Fruit fly (Drosophila melanogaster) whole organism, embryonic: ENCODE measurements around the gene Vti1a.

Experiments used
- Atf3 ChIP-seq: fragments of 200-800 bp; sonication (Bioruptor generic); optimal IDR thresholded peaks from 3 replicates; lab custom pipeline; 2016; ENCODE audit warnings: missing biosample characterization, missing genetic modification characterization
- CG10147 ChIP-seq: fragments of 200-800 bp; sonication (Bioruptor generic); optimal IDR thresholded peaks from 2 replicates; lab custom pipeline; 2019; ENCODE audit warnings: missing biosample characterization, mild to moderate bottlenecking, missing genetic modification characterization, moderate library complexity
- CG10565 ChIP-seq: fragments of 200-800 bp; sonication (Bioruptor generic); optimal IDR thresholded peaks from 3 replicates; lab custom pipeline; 2016; ENCODE audit warnings: missing biosample characterization, mild to moderate bottlenecking, missing genetic modification characterization
- CG10654 ChIP-seq: fragments of 200-800 bp; sonication (Bioruptor generic); optimal IDR thresholded peaks from 2 replicates; lab custom pipeline; 2016; ENCODE audit warnings: missing biosample characterization, missing genetic modification characterization
- CG11093 ChIP-seq: fragments of 200-800 bp; sonication (Bioruptor generic); IDR thresholded peaks from 3 replicates; pipeline ENCODE4 v1.3.6; 2022; ENCODE audit warnings: missing biosample characterization, missing genetic modification characterization
- CG11456 ChIP-seq: fragments of 200-800 bp; sonication (Bioruptor generic); IDR thresholded peaks from 3 replicates; pipeline ENCODE4 v1.3.6; 2022; ENCODE audit warnings: missing biosample characterization, missing genetic modification characterization
- CG12299 ChIP-seq: fragments of 200-800 bp; sonication (Bioruptor generic); optimal IDR thresholded peaks from 2 replicates; lab custom pipeline; 2018; ENCODE audit warnings: missing biosample characterization, mild to moderate bottlenecking, missing genetic modification characterization
- CG12659 ChIP-seq: fragments of 200-800 bp; sonication (Bioruptor generic); optimal IDR thresholded peaks from 3 replicates; lab custom pipeline; 2017; ENCODE audit warnings: mild to moderate bottlenecking, missing biosample characterization, missing genetic modification reagents, missing genetic modification characterization
- CG13123 ChIP-seq: fragments of 200-800 bp; sonication (Bioruptor generic); optimal IDR thresholded peaks from 2 replicates; lab custom pipeline; 2016; ENCODE audit warnings: missing biosample characterization, missing genetic modification characterization
- CG13775 ChIP-seq: fragments of 200-800 bp; sonication (Bioruptor generic); optimal IDR thresholded peaks from 3 replicates; lab custom pipeline; 2017; ENCODE audit warnings: missing biosample characterization, mild to moderate bottlenecking, missing genetic modification characterization
- CG1647 ChIP-seq: fragments of 200-800 bp; sonication (Bioruptor generic); optimal IDR thresholded peaks from 3 replicates; lab custom pipeline; 2016; ENCODE audit warnings: missing biosample characterization, missing genetic modification characterization
- CG18619 ChIP-seq: fragments of 200-800 bp; sonication (Bioruptor generic); optimal IDR thresholded peaks from 3 replicates; lab custom pipeline; 2017; ENCODE audit warnings: missing biosample characterization, mild to moderate bottlenecking, missing genetic modification characterization
- CG32532 ChIP-seq: fragments of 200-800 bp; sonication (Bioruptor generic); IDR thresholded peaks from 2 replicates; pipeline ENCODE4 v1.3.6; 2022; ENCODE audit warnings: missing biosample characterization, missing genetic modification characterization
- CG34422 ChIP-seq: fragments of 200-800 bp; sonication (Bioruptor generic); IDR thresholded peaks from 3 replicates; pipeline ENCODE4 v1.3.6; 2022; ENCODE audit warnings: missing biosample characterization, missing genetic modification characterization
- CG3847 ChIP-seq: fragments of 200-800 bp; sonication (Bioruptor generic); IDR thresholded peaks from 2 replicates; pipeline ENCODE4 v1.3.6; 2022; ENCODE audit warnings: missing biosample characterization, missing genetic modification characterization
- CG5180 ChIP-seq: fragments of 200-800 bp; sonication (Bioruptor generic); optimal IDR thresholded peaks from 3 replicates; lab custom pipeline; 2017; ENCODE audit warnings: missing biosample characterization, missing genetic modification characterization, mild to moderate bottlenecking, moderate library complexity, missing genetic modification reagents
- CG5245 ChIP-seq: fragments of 200-800 bp; sonication (Bioruptor generic); optimal IDR thresholded peaks from 3 replicates; lab custom pipeline; 2016; ENCODE audit warnings: missing biosample characterization, missing genetic modification characterization
- Dp ChIP-seq: fragments of 200-800 bp; sonication (Bioruptor generic); optimal IDR thresholded peaks from 2 replicates; lab custom pipeline; 2018; ENCODE audit warnings: missing biosample characterization, mild to moderate bottlenecking, missing genetic modification characterization, moderate library complexity
- H15 ChIP-seq: fragments of 200-800 bp; sonication (Bioruptor generic); IDR thresholded peaks from 3 replicates; pipeline ENCODE4 v1.3.6; 2022; ENCODE audit warnings: missing biosample characterization, missing genetic modification characterization
- Hand ChIP-seq: fragments of 200-800 bp; sonication (Bioruptor generic); optimal IDR thresholded peaks from 2 replicates; lab custom pipeline; 2017; ENCODE audit warnings: mild to moderate bottlenecking, missing biosample characterization, missing genetic modification reagents, missing genetic modification characterization
- HmgD ChIP-seq: fragments of 200-800 bp; sonication (Bioruptor generic); optimal IDR thresholded peaks from 3 replicates; lab custom pipeline; 2016; ENCODE audit warnings: missing biosample characterization, missing genetic modification characterization
- Hr3 ChIP-seq: fragments of 200-800 bp; sonication (Bioruptor generic); optimal IDR thresholded peaks from 3 replicates; lab custom pipeline; 2016; ENCODE audit warnings: missing biosample characterization, missing genetic modification characterization
- Hsf ChIP-seq: fragments of 200-800 bp; sonication (Bioruptor generic); optimal IDR thresholded peaks from 3 replicates; lab custom pipeline; 2016; ENCODE audit warnings: missing biosample characterization, missing genetic modification characterization
- NC2β ChIP-seq: fragments of 200-800 bp; sonication (Bioruptor generic); optimal IDR thresholded peaks from 2 replicates; lab custom pipeline; 2016; ENCODE audit warnings: missing biosample characterization, missing genetic modification characterization
- Neu2 ChIP-seq: fragments of 200-800 bp; sonication (Bioruptor generic); optimal IDR thresholded peaks from 3 replicates; lab custom pipeline; 2016; ENCODE audit warnings: missing biosample characterization, missing genetic modification characterization, borderline replicate concordance
- Nf-YC ChIP-seq: fragments of 200-800 bp; optimal IDR thresholded peaks from 3 replicates; lab custom pipeline; 2019; ENCODE audit warnings: missing biosample characterization, mild to moderate bottlenecking, missing genetic modification characterization, moderate library complexity
- PHDP ChIP-seq: fragments of 200-800 bp; sonication (Bioruptor generic); optimal IDR thresholded peaks from 3 replicates; lab custom pipeline; 2018; ENCODE audit warnings: missing biosample characterization, mild to moderate bottlenecking, missing genetic modification characterization, moderate library complexity
- Rx ChIP-seq: fragments of 200-800 bp; sonication (Bioruptor generic); IDR thresholded peaks from 2 replicates; pipeline ENCODE4 v1.3.6; 2022; ENCODE audit warnings: missing biosample characterization, missing genetic modification characterization
- Sox100B ChIP-seq: fragments of 200-800 bp; sonication (Bioruptor generic); optimal IDR thresholded peaks from 3 replicates; lab custom pipeline; 2018; ENCODE audit warnings: missing biosample characterization, mild to moderate bottlenecking, missing genetic modification characterization
- Ssrp ChIP-seq: fragments of 200-800 bp; sonication (Bioruptor generic); optimal IDR thresholded peaks from 2 replicates; lab custom pipeline; 2018; ENCODE audit warnings: missing biosample characterization, mild to moderate bottlenecking, missing genetic modification characterization, moderate library complexity
- Taf1 ChIP-seq: fragments of 200-800 bp; sonication (Bioruptor generic); IDR thresholded peaks from 2 replicates; pipeline ENCODE4 v1.3.6; 2022; ENCODE audit warnings: missing biosample characterization, missing genetic modification characterization
- Xrp1 ChIP-seq: fragments of 200-800 bp; sonication (Bioruptor generic); IDR thresholded peaks from 2 replicates; pipeline ENCODE4 v1.3.6; 2022; ENCODE audit warnings: missing biosample characterization, missing genetic modification characterization
- chif ChIP-seq, 2 experiments: fragments of 200-800 bp; sonication (Bioruptor generic); optimal IDR thresholded peaks; 3 replicates each; lab custom pipeline; 2016; ENCODE audit warnings: missing biosample characterization in 2 of 2, missing genetic modification characterization in 2 of 2
- croc ChIP-seq: fragments of 200-800 bp; sonication (Bioruptor generic); conservative IDR thresholded peaks from 3 replicates; pipeline ENCODE4 v1.3.6; 2022; ENCODE audit warnings: missing biosample characterization, missing genetic modification characterization
- ftz-f1 ChIP-seq: fragments of 200-800 bp; sonication (Bioruptor generic); optimal IDR thresholded peaks from 2 replicates; lab custom pipeline; 2016; ENCODE audit warnings: missing biosample characterization, missing genetic modification characterization
- gcm ChIP-seq: fragments of 200-800 bp; sonication (Bioruptor generic); optimal IDR thresholded peaks from 2 replicates; lab custom pipeline; 2019; ENCODE audit warnings: missing biosample characterization, mild to moderate bottlenecking, missing genetic modification characterization, moderate library complexity
- gro ChIP-seq: fragments of 200-800 bp; sonication (Bioruptor generic); optimal IDR thresholded peaks from 2 replicates; lab custom pipeline; 2016; ENCODE audit warnings: missing biosample characterization, missing genetic modification characterization
- hb ChIP-seq: fragments of 200-800 bp; sonication (Bioruptor generic); IDR thresholded peaks from 3 replicates; pipeline ENCODE4 v1.3.6; 2022; ENCODE audit warnings: missing biosample characterization, missing genetic modification characterization; ENCODE audit not compliant: partially characterized antibody
- ind ChIP-seq: fragments of 200-800 bp; sonication (Bioruptor generic); optimal IDR thresholded peaks from 3 replicates; lab custom pipeline; 2016; ENCODE audit warnings: missing biosample characterization, missing genetic modification characterization
- ken ChIP-seq: fragments of 200-800 bp; sonication (Bioruptor generic); IDR thresholded peaks from 3 replicates; pipeline ENCODE4 v1.3.6; 2022; ENCODE audit warnings: missing biosample characterization, missing genetic modification characterization
- knrl ChIP-seq: fragments of 200-800 bp; sonication (Bioruptor generic); IDR thresholded peaks from 3 replicates; pipeline ENCODE4 v1.3.6; 2022; ENCODE audit warnings: missing biosample characterization, missing genetic modification characterization; ENCODE audit not compliant: partially characterized antibody
- mam ChIP-seq: fragments of 200-800 bp; sonication (Bioruptor generic); optimal IDR thresholded peaks from 3 replicates; lab custom pipeline; 2016; ENCODE audit warnings: missing biosample characterization, missing genetic modification characterization
- org-1 ChIP-seq: fragments of 200-800 bp; sonication (Bioruptor generic); optimal IDR thresholded peaks from 2 replicates; lab custom pipeline; 2017; ENCODE audit warnings: missing biosample characterization, missing genetic modification characterization
- prd ChIP-seq, 3 experiments: fragments of >200 bp in 2 of 3; fragments of 200-800 bp in 1 of 3; sonication (Bioruptor generic) in 1 of 3; optimal IDR thresholded peaks in 2 of 3; IDR thresholded peaks in 1 of 3; 2 replicates in 2 of 3; 3 replicates in 1 of 3; pipeline versions ENCODE4 v1.3.6 to Lab custom; 2017 to 2022; ENCODE audit warnings: missing biosample characterization in 1 of 3, missing genetic modification characterization in 1 of 3
- shn ChIP-seq: fragments of 200-800 bp; sonication (Bioruptor generic); optimal IDR thresholded peaks from 3 replicates; lab custom pipeline; 2016; ENCODE audit warnings: missing biosample characterization, missing genetic modification characterization
- slou ChIP-seq: fragments of 200-800 bp; sonication (Bioruptor generic); optimal IDR thresholded peaks from 3 replicates; lab custom pipeline; 2016; ENCODE audit warnings: missing biosample characterization, missing genetic modification characterization
- sob ChIP-seq: fragments of 200-800 bp; sonication (Bioruptor generic); IDR thresholded peaks from 2 replicates; pipeline ENCODE4 v1.3.6; 2022; ENCODE audit warnings: missing biosample characterization, missing genetic modification characterization
- tup ChIP-seq: fragments of 200-800 bp; sonication (Bioruptor generic); optimal IDR thresholded peaks from 2 replicates; lab custom pipeline; 2016; ENCODE audit warnings: missing biosample characterization, mild to moderate bottlenecking, missing genetic modification characterization, moderate library complexity
- wdn ChIP-seq: fragments of 200-800 bp; sonication (Bioruptor generic); IDR thresholded peaks from 2 replicates; pipeline ENCODE4 v1.3.6; 2022; ENCODE audit warnings: missing biosample characterization, missing genetic modification characterization
- zen ChIP-seq: fragments of 200-800 bp; sonication (Bioruptor generic); optimal IDR thresholded peaks from 3 replicates; lab custom pipeline; 2018; ENCODE audit warnings: missing biosample characterization, mild to moderate bottlenecking, missing genetic modification characterization, moderate library complexity

Vti1a gene

DNA sequence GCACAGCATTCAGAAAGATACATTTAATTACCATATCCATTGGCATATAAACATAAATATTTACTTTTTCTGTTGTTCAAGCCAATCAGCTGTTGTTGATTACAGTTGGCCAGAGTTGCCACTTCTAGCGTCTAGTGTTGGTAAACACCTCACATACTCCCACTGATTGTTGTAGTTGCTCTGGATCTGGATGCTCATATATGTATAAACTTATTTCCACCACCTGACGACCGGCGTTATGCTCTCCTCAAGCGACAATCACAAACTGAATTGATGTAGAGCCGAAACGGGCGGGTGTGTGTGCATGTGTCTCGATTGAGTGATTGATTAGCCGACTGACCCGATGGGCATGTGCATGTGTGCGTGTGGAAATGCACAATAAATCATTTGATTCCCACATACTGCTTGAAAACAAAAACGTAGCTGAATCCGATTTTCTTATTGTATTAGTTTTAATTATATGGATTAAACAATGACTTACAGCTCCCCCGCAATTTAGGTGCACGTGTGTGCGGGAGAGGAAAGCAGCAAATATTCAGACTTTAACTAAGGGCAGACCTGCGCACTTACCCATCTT, 10.8 kb downstream of the Vti1a start (continued):
- TF ChIP-seq CG34422 (GFP tag; lab: Robert Waterston, UW) (peak; percentile 81; the same call in 1 of the 3 replicates), Nf-YC (tag; lab: Kevin White, UChicago) (peak; percentile 39), org-1 (GFP tag; lab: Kevin White, UChicago) (peak; percentile 32), ken (GFP tag; lab: Robert Waterston, UW) (peak; percentile 51; the same call in 1 of the 3 replicates), wdn (GFP tag; lab: Robert Waterston, UW) (no peak), slou (GFP tag; lab: Kevin White, UChicago) (no peak), CG3847 (GFP tag; lab: Robert Waterston, UW) (peak; percentile 79), CG10654 (peak; percentile 1), Rx (GFP tag; lab: Robert Waterston, UW) (no peak), knrl (GFP tag; lab: Robert Waterston, UW) (peak; percentile 40; the same call in 1 of the 3 replicates), CG1647 (GFP tag; lab: Kevin White, UChicago) (peak; percentile 9), Taf1 (GFP tag; lab: Robert Waterston, UW) (no peak), Atf3 (GFP tag; lab: Kevin White, UChicago) (no peak), CG13123 (no peak), CG12659 (GFP tag; lab: Kevin White, UChicago) (peak; percentile 80), HmgD (GFP tag; lab: Kevin White, UChicago) (peak; percentile 32), CG5180 (GFP tag; lab: Kevin White, UChicago) (no peak), CG11093 (GFP tag; lab: Robert Waterston, UW) (no peak), chif (GFP tag; optimal IDR thresholded peaks at IDR 0.05; lab: Kevin White, UChicago) (peak in 1 of 2 experiments; percentile 41), NC2β (peak; percentile 53), CG18619 (peak; percentile 11), mam (GFP tag; lab: Kevin White, UChicago) (peak; percentile 38), CG32532 (peak; percentile 37; the same call in 1 of the 2 replicates), Hsf (GFP tag; lab: Kevin White, UChicago) (no peak), tup (GFP tag; lab: Kevin White, UChicago) (no peak), gcm (GFP tag; lab: Kevin White, UChicago) (peak; percentile 37), shn (GFP tag; lab: Kevin White, UChicago) (peak; percentile 11), CG11456 (peak; percentile 64; the same call in 2 of the 3 replicates), CG10565 (GFP tag; lab: Kevin White, UChicago) (no peak), CG13775 (GFP tag; lab: Kevin White, UChicago) (no peak), gro (GFP tag; lab: Kevin White, UChicago) (peak; percentile 55), ftz-f1 (peak; percentile 8), Xrp1 (GFP tag; lab: Robert Waterston, UW) (peak; percentile 48; the same call in 1 of the 2 replicates), prd (optimal IDR thresholded peaks at IDR 0.05; lab: Kevin White, UChicago) (no peak), prd (GFP tag; IDR thresholded peaks at IDR 0.05; lab: Robert Waterston, UW) (no peak), Neu2 (GFP tag; lab: Kevin White, UChicago) (no peak), Sox100B (GFP tag; lab: Kevin White, UChicago) (no peak), zen (peak; percentile 54), Hr3 (GFP tag; lab: Kevin White, UChicago) (no peak), ind (GFP tag; lab: Kevin White, UChicago) (peak; percentile 24), CG10147 (GFP tag; lab: Kevin White, UChicago) (no peak), croc (no peak), CG12299 (tag; lab: Kevin White, UChicago) (peak; percentile 46), Ssrp (no peak), hb (GFP tag; lab: Robert Waterston, UW) (no peak), Hand (GFP tag; lab: Kevin White, UChicago) (no peak), PHDP (tag; lab: Kevin White, UChicago) (peak; percentile 20), Dp (GFP tag; lab: Kevin White, UChicago) (peak; percentile 29), sob (GFP tag; lab: Robert Waterston, UW) (peak; percentile 64), CG5245 (GFP tag; lab: Kevin White, UChicago) (no peak), H15 (GFP tag; lab: Robert Waterston, UW) (no peak)
